Worm (Caenorhabditis elegans) whole organism, mixed stage, embryonic: ENCODE measurements around the gene immp-1.

Experiments
- blmp-1 ChIP-seq: fragments of 150-350 bp; optimal IDR thresholded peaks from 2 replicates; lab custom pipeline; 2014; ENCODE audit warnings: missing biosample characterization, missing genetic modification characterization
- ceh-43 ChIP-seq: fragments of 200-800 bp; sonication (Bioruptor generic); optimal IDR thresholded peaks from 2 replicates; lab custom pipeline; 2018; ENCODE audit warnings: mild to moderate bottlenecking, missing genetic modification characterization, moderate library complexity, missing compliant biosample characterization
- ceh-83 ChIP-seq: fragments of 200-800 bp; sonication (Bioruptor generic); optimal IDR thresholded peaks from 2 replicates; lab custom pipeline; 2018; ENCODE audit warnings: mild to moderate bottlenecking, missing genetic modification characterization, missing compliant biosample characterization
- cnd-1 ChIP-seq: fragments of 200-800 bp; sonication (Bioruptor generic); optimal IDR thresholded peaks from 2 replicates; lab custom pipeline; 2018; ENCODE audit warnings: mild to moderate bottlenecking, missing genetic modification characterization, missing compliant biosample characterization
- drap-1 ChIP-seq: fragments of 200-800 bp; sonication (Bioruptor generic); optimal IDR thresholded peaks from 3 replicates; lab custom pipeline; 2018; ENCODE audit warnings: mild to moderate bottlenecking, missing genetic modification characterization, missing compliant biosample characterization
- elt-1 ChIP-seq: sonication (generic microtip); optimal IDR thresholded peaks from 2 replicates; lab custom pipeline; 2017; ENCODE audit warnings: missing genetic modification characterization, mild to moderate bottlenecking, missing compliant biosample characterization, antibody characterized with exemption, moderate library complexity, borderline replicate concordance; ENCODE audit not compliant: insufficient read depth
- elt-3 ChIP-seq: fragments of 150-350 bp; optimal IDR thresholded peaks from 2 replicates; lab custom pipeline; 2014; ENCODE audit warnings: missing biosample characterization, missing genetic modification characterization
- flh-1 ChIP-seq: fragments of 200-800 bp; sonication (Bioruptor generic); optimal IDR thresholded peaks from 2 replicates; lab custom pipeline; 2018; ENCODE audit warnings: mild to moderate bottlenecking, missing genetic modification characterization, moderate library complexity, missing compliant biosample characterization
- ham-2 ChIP-seq: fragments of 200-800 bp; sonication (Bioruptor generic); optimal IDR thresholded peaks from 2 replicates; lab custom pipeline; 2018; ENCODE audit warnings: mild to moderate bottlenecking, missing genetic modification characterization, missing compliant biosample characterization
- hlh-1 ChIP-seq: fragments of 150-350 bp; optimal IDR thresholded peaks from 2 replicates; lab custom pipeline; 2014; ENCODE audit warnings: missing biosample characterization, missing genetic modification reagents, missing genetic modification characterization
- lin-13 ChIP-seq: fragments of 150-350 bp; optimal IDR thresholded peaks from 2 replicates; lab custom pipeline; 2014; ENCODE audit warnings: missing biosample characterization, missing genetic modification characterization
- lin-32 ChIP-seq: fragments of 200-800 bp; sonication (Bioruptor generic); optimal IDR thresholded peaks from 2 replicates; lab custom pipeline; 2018; ENCODE audit warnings: mild to moderate bottlenecking, missing genetic modification characterization, missing compliant biosample characterization
- lsy-2 ChIP-seq: fragments of 150-350 bp; optimal IDR thresholded peaks from 2 replicates; lab custom pipeline; 2014; ENCODE audit warnings: missing biosample characterization, missing genetic modification characterization
- mep-1 ChIP-seq: fragments of 150-350 bp; optimal IDR thresholded peaks from 2 replicates; lab custom pipeline; 2017; ENCODE audit warnings: missing biosample characterization, missing genetic modification reagents, missing genetic modification characterization, inconsistent platforms
- mls-2 ChIP-seq: sonication (generic microtip); optimal IDR thresholded peaks from 2 replicates; lab custom pipeline; 2016; ENCODE audit warnings: mild to moderate bottlenecking, missing genetic modification characterization, moderate library complexity, missing compliant biosample characterization
- nhr-12 ChIP-seq: fragments of 150-350 bp; optimal IDR thresholded peaks from 2 replicates; lab custom pipeline; 2014; ENCODE audit warnings: missing biosample characterization, missing genetic modification characterization
- nhr-2 ChIP-seq: fragments of 150-350 bp; optimal IDR thresholded peaks from 2 replicates; lab custom pipeline; 2014; ENCODE audit warnings: missing biosample characterization, missing genetic modification characterization
- nhr-237 ChIP-seq: fragments of 150-350 bp; optimal IDR thresholded peaks from 2 replicates; lab custom pipeline; 2014; ENCODE audit warnings: missing biosample characterization, missing genetic modification characterization
- nhr-28 ChIP-seq: fragments of 150-350 bp; optimal IDR thresholded peaks from 2 replicates; lab custom pipeline; 2014; ENCODE audit warnings: missing biosample characterization, missing genetic modification characterization
- nhr-76 ChIP-seq: sonication (generic microtip); optimal IDR thresholded peaks from 2 replicates; lab custom pipeline; 2017; ENCODE audit warnings: missing biosample characterization, missing genetic modification characterization
- pha-4 ChIP-seq: fragments of 150-350 bp; optimal IDR thresholded peaks from 2 replicates; lab custom pipeline; 2018; ENCODE audit warnings: missing biosample characterization, missing genetic modification reagents, missing genetic modification characterization
- sem-2 ChIP-seq: fragments of 200-800 bp; sonication (Bioruptor generic); optimal IDR thresholded peaks from 2 replicates; lab custom pipeline; 2018; ENCODE audit warnings: mild to moderate bottlenecking, missing genetic modification characterization, missing compliant biosample characterization
- snpc-4 ChIP-seq: fragments of 150-350 bp; optimal IDR thresholded peaks from 2 replicates; lab custom pipeline; 2014; ENCODE audit warnings: missing biosample characterization, missing genetic modification characterization
- sptf-1 ChIP-seq: sonication (generic microtip); optimal IDR thresholded peaks from 2 replicates; lab custom pipeline; 2017; ENCODE audit warnings: mild to moderate bottlenecking, missing genetic modification characterization, moderate library complexity, missing compliant biosample characterization
- tbx-8 ChIP-seq: fragments of 200-800 bp; sonication (Bioruptor generic); optimal IDR thresholded peaks from 2 replicates; lab custom pipeline; 2018; ENCODE audit warnings: mild to moderate bottlenecking, missing genetic modification characterization, moderate library complexity, missing compliant biosample characterization
- unc-120 ChIP-seq: sonication (generic microtip); optimal IDR thresholded peaks from 2 replicates; lab custom pipeline; 2017; ENCODE audit warnings: missing genetic modification characterization, missing compliant biosample characterization; ENCODE audit not compliant: poor library complexity, severe bottlenecking
- unc-39 ChIP-seq: fragments of 150-350 bp; optimal IDR thresholded peaks from 2 replicates; lab custom pipeline; 2014; ENCODE audit warnings: missing biosample characterization, missing genetic modification characterization
- unc-62 ChIP-seq: fragments of 150-350 bp; optimal IDR thresholded peaks from 2 replicates; lab custom pipeline; 2014; ENCODE audit warnings: missing biosample characterization, missing genetic modification reagents, missing genetic modification characterization
- zip-8 ChIP-seq: fragments of 150-350 bp; optimal IDR thresholded peaks from 2 replicates; lab custom pipeline; 2014; ENCODE audit warnings: missing biosample characterization, missing genetic modification characterization
- ztf-11 ChIP-seq: fragments of 150-350 bp; optimal IDR thresholded peaks from 2 replicates; lab custom pipeline; 2014; ENCODE audit warnings: missing biosample characterization, missing genetic modification characterization

Gene immp-1

DNA sequence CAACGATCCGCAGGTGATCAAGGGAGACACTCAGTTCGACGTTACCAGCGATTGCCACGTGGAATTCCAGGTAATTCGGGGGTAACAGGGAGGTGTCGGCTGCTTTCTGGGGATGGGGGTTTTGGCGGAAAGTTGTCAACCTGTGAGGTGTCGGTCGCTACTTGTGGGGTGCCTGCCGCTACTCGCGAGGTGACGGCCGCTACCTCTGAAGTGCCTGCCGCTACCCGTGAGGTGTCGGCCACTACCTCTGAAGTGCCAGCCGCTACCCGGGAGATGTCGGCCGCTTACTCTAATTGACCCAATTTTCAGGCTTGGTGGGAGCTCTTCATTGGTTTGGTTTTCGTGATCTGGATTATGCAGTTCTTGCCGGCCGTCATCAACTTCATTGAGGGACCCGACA, 43.9 kb upstream of the immp-1 start:
- TF ChIP-seq nhr-2 (tag; lab: Kevin White, UChicago) (no peak), ceh-83 (GFP tag; lab: Kevin White, UChicago) (no peak), snpc-4 (tag; lab: Kevin White, UChicago) (no peak), sptf-1 (tag; lab: Kevin White, UChicago) (no peak), mls-2 (tag; lab: Kevin White, UChicago) (no peak), pha-4 (tag; lab: Kevin White, UChicago) (no peak), unc-120 (no peak), ztf-11 (tag; lab: Kevin White, UChicago) (no peak), hlh-1 (no peak), lsy-2 (no peak), lin-13 (tag; lab: Kevin White, UChicago) (no peak), zip-8 (tag; lab: Kevin White, UChicago) (no peak), nhr-12 (tag; lab: Kevin White, UChicago) (no peak), ham-2 (GFP tag; lab: Kevin White, UChicago) (no peak), elt-1 (tag; lab: Kevin White, UChicago) (no peak)

DNA sequence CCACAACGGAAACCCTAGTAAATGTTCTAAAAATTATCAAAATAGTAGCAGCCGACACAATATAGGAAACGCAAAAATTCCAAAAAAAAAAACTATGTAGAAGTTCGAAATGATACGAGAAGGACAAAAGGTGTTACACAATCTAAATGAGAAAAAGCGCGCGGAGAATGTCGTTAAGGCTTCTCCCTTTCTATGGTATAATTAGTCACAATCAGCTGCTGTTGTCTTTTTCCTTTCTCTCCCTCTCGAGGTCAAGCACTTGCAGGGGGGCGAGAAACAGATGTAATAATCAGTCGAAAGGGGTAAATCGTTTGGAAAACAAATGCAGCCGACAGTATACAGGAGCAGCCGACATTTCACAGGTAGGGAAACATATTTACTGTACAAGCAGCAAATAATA, 43.3 kb upstream of the immp-1 start:
- TF ChIP-seq ztf-11 (tag; lab: Kevin White, UChicago) (no peak), drap-1 (GFP tag; lab: Kevin White, UChicago) (no peak), sptf-1 (tag; lab: Kevin White, UChicago) (no peak), elt-3 (no peak), lsy-2 (no peak), mls-2 (tag; lab: Kevin White, UChicago) (no peak), ham-2 (GFP tag; lab: Kevin White, UChicago) (no peak), flh-1 (GFP tag; lab: Kevin White, UChicago) (no peak), hlh-1 (no peak), nhr-237 (tag; lab: Kevin White, UChicago) (no peak), zip-8 (tag; lab: Kevin White, UChicago) (no peak), lin-32 (GFP tag; lab: Kevin White, UChicago) (no peak), nhr-2 (tag; lab: Kevin White, UChicago) (no peak), cnd-1 (no peak), blmp-1 (tag; lab: Kevin White, UChicago) (no peak), sem-2 (GFP tag; lab: Kevin White, UChicago) (no peak), snpc-4 (tag; lab: Kevin White, UChicago) (no peak), elt-1 (tag; lab: Kevin White, UChicago) (no peak), tbx-8 (GFP tag; lab: Kevin White, UChicago) (no peak)

- TF ChIP-seq nhr-2 (tag; lab: Kevin White, UChicago) = no peak
- TF ChIP-seq ham-2 (GFP tag; lab: Kevin White, UChicago) = no peak
- TF ChIP-seq ceh-43 (GFP tag; lab: Kevin White, UChicago) = no peak
- TF ChIP-seq tbx-8 (GFP tag; lab: Kevin White, UChicago) = no peak
- TF ChIP-seq hlh-1 = no peak
- no peak for TF ChIP-seq zip-8 (tag; lab: Kevin White, UChicago)
- no peak for TF ChIP-seq nhr-12 (tag; lab: Kevin White, UChicago)
- no peak for TF ChIP-seq lin-32 (GFP tag; lab: Kevin White, UChicago)
- TF ChIP-seq ztf-11 (tag; lab: Kevin White, UChicago) = no peak
- no peak for TF ChIP-seq unc-39 (tag; lab: Kevin White, UChicago)
- TF ChIP-seq mls-2 (tag; lab: Kevin White, UChicago) = no peak
- no peak for TF ChIP-seq flh-1 (GFP tag; lab: Kevin White, UChicago)
- no peak for TF ChIP-seq ceh-83 (GFP tag; lab: Kevin White, UChicago)
Observed at ce11 chrIII:11732056-11732455, 42.7 kb upstream of the immp-1 start, which contains the start of gene Y41C4A.21. Gene Y41C4A.21, plus strand, starts transcription at chrIII:11732356.

ce11 chrIII:11732943-11733342, 41.8 kb upstream of the immp-1 start:
- TF ChIP-seq ham-2 (GFP tag; lab: Kevin White, UChicago) (no peak), ztf-11 (tag; lab: Kevin White, UChicago) (no peak), snpc-4 (tag; lab: Kevin White, UChicago) (no peak), nhr-12 (tag; lab: Kevin White, UChicago) (no peak), unc-62 (GFP tag; lab: Kevin White, UChicago) (no peak), elt-3 (no peak), sptf-1 (tag; lab: Kevin White, UChicago) (no peak), lin-13 (tag; lab: Kevin White, UChicago) (no peak), unc-39 (tag; lab: Kevin White, UChicago) (no peak), mep-1 (tag; lab: Kevin White, UChicago) (no peak), unc-120 (no peak)

DNA sequence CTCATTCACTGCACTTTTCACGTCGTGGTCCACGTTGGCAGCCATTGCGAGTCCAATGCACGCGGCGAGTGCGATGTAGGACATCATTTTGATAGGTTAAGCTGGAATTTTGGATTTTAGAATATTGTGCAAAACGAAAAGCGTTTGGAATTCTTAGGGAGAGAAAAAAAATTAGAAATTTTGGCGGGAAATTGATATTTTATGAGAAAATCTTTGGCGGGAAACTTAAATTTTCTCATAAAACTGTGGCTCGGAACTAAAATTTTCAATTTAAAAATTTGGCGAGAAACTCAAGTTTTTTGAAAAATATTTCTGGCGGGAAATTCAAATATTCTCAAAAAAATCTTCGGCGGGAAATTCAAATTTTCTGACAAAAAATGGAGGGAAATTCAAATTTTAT, 37.2 kb upstream of the immp-1 start, which contains the start of gene sup-1:
TSS of gene sup-1 (minus strand) at position 101 of the 400 bp plus-strand sequence.
- no peak for TF ChIP-seq nhr-28 (tag; lab: Kevin White, UChicago)
- TF ChIP-seq elt-1 (tag; lab: Kevin White, UChicago) = no peak
- no peak for TF ChIP-seq nhr-76 (tag; lab: Kevin White, UChicago)
- no peak for TF ChIP-seq cnd-1
- TF ChIP-seq blmp-1 (tag; lab: Kevin White, UChicago) = no peak
- TF ChIP-seq lsy-2 = no peak
- no peak for TF ChIP-seq snpc-4 (tag; lab: Kevin White, UChicago)
- TF ChIP-seq unc-120 = no peak
- TF ChIP-seq, all 35 proteins: peak for 0
